Worm (Caenorhabditis elegans) whole organism, L4 larva: Measurements from ENCODE around the gene glb-23.

Experiments
- F37D6.2 ChIP-seq: sonication (generic microtip); optimal IDR thresholded peaks from 2 replicates; lab custom pipeline; 2016; ENCODE audit warnings: mild to moderate bottlenecking, missing genetic modification characterization, missing compliant biosample characterization
- T20F7.1 ChIP-seq: fragments of 200-800 bp; sonication (Bioruptor generic); optimal IDR thresholded peaks from 2 replicates; lab custom pipeline; 2018; ENCODE audit warnings: mild to moderate bottlenecking, missing genetic modification characterization, missing compliant biosample characterization
- ZK546.5 ChIP-seq, 2 experiments: sonication (generic microtip); optimal IDR thresholded peaks; 2 replicates each; lab custom pipeline; 2017; ENCODE audit warnings: missing biosample characterization in 2 of 2, missing genetic modification characterization in 2 of 2
- aha-1 ChIP-seq: fragments of 150-350 bp; peaks from one replicate; lab custom pipeline; 2014; ENCODE audit warnings: missing biosample characterization, missing genetic modification characterization
- ama-1 ChIP-seq: fragments of 150-350 bp; optimal IDR thresholded peaks from 2 replicates; lab custom pipeline; 2014; ENCODE audit warnings: inconsistent platforms, mixed read lengths
- ceh-28 ChIP-seq: fragments of 150-350 bp; optimal IDR thresholded peaks from 2 replicates; lab custom pipeline; 2014; ENCODE audit warnings: missing biosample characterization, missing genetic modification reagents, missing genetic modification characterization
- ceh-44 ChIP-seq: fragments of 200-800 bp; sonication (Bioruptor generic); IDR thresholded peaks from 2 replicates; pipeline ENCODE4 v1.3.6; 2022; ENCODE audit warnings: missing genetic modification reagents, missing genetic modification characterization, missing compliant biosample characterization
- ces-1 ChIP-seq: fragments of 150-350 bp; sonication (generic microtip); optimal IDR thresholded peaks from 4 replicates; lab custom pipeline; 2014; ENCODE audit warnings: missing biosample characterization, missing genetic modification reagents, missing genetic modification characterization
- cey-2 ChIP-seq: sonication (generic microtip); optimal IDR thresholded peaks from 3 replicates; lab custom pipeline; 2017; ENCODE audit warnings: missing genetic modification characterization, mild to moderate bottlenecking, missing compliant biosample characterization, antibody characterized with exemption, borderline replicate concordance; ENCODE audit not compliant: insufficient read depth
- ctbp-1 ChIP-seq: fragments of 200-800 bp; sonication (Bioruptor generic); IDR thresholded peaks from 2 replicates; pipeline ENCODE4 v1.3.6; 2022; ENCODE audit warnings: missing genetic modification reagents, missing genetic modification characterization, missing compliant biosample characterization
- daf-16 ChIP-seq, 3 experiments: sonication (generic microtip); optimal IDR thresholded peaks; 2 replicates each; lab custom pipeline; 2016 to 2017; ENCODE audit warnings: missing genetic modification characterization in 3 of 3, missing genetic modification reagents in 3 of 3, mild to moderate bottlenecking in 2 of 3, missing compliant biosample characterization in 2 of 3, missing biosample characterization in 1 of 3, moderate library complexity in 1 of 3
- daf-8 ChIP-seq: fragments of 200-800 bp; sonication (Bioruptor generic); IDR thresholded peaks from 2 replicates; pipeline ENCODE4 v1.3.6; 2022; ENCODE audit warnings: missing genetic modification characterization, missing compliant biosample characterization
- dmd-6 ChIP-seq: fragments of 200-800 bp; sonication (Bioruptor generic); IDR thresholded peaks from 2 replicates; pipeline ENCODE4 v1.3.6; 2022; ENCODE audit warnings: missing genetic modification reagents, missing genetic modification characterization, missing compliant biosample characterization
- dmd-9 ChIP-seq: fragments of 200-800 bp; sonication (Bioruptor generic); IDR thresholded peaks from 2 replicates; pipeline ENCODE4 v1.3.6; 2022; ENCODE audit warnings: missing genetic modification reagents, missing genetic modification characterization, missing compliant biosample characterization
- dpl-1 ChIP-seq: fragments of 150-350 bp; optimal IDR thresholded peaks from 2 replicates; lab custom pipeline; 2014; ENCODE audit warnings: missing biosample characterization, missing genetic modification reagents, missing genetic modification characterization
- dve-1 ChIP-seq: sonication (generic microtip); optimal IDR thresholded peaks from 2 replicates; lab custom pipeline; 2017; ENCODE audit warnings: antibody characterized with exemption, mild to moderate bottlenecking, missing genetic modification characterization, missing compliant biosample characterization; ENCODE audit not compliant: insufficient read depth
- fkh-10 ChIP-seq: fragments of 150-350 bp; optimal IDR thresholded peaks from 2 replicates; lab custom pipeline; 2014; ENCODE audit warnings: missing biosample characterization, missing genetic modification reagents, missing genetic modification characterization
- hlh-11 ChIP-seq: fragments of 200-800 bp; sonication (Bioruptor generic); optimal IDR thresholded peaks from 2 replicates; lab custom pipeline; 2018; ENCODE audit warnings: mild to moderate bottlenecking, missing genetic modification characterization, missing compliant biosample characterization
- hlh-30 ChIP-seq: sonication (generic microtip); optimal IDR thresholded peaks from 2 replicates; lab custom pipeline; 2017; ENCODE audit warnings: antibody characterized with exemption, mild to moderate bottlenecking, missing genetic modification characterization, missing compliant biosample characterization; ENCODE audit not compliant: insufficient read depth
- lin-38 ChIP-seq: fragments of 200-800 bp; sonication (Bioruptor generic); IDR thresholded peaks from 2 replicates; pipeline ENCODE4 v1.3.6; 2022; ENCODE audit warnings: missing genetic modification reagents, missing genetic modification characterization, missing compliant biosample characterization
- lsy-2 ChIP-seq, 2 experiments: fragments of 150-350 bp in 1 of 2; sonication (generic microtip) in 1 of 2; optimal IDR thresholded peaks; 2 replicates each; lab custom pipeline; 2014 to 2017; ENCODE audit warnings: missing biosample characterization in 2 of 2, missing genetic modification characterization in 2 of 2
- mdl-1 ChIP-seq, 2 experiments: fragments of 150-350 bp in 1 of 2; sonication (generic microtip) in 1 of 2; optimal IDR thresholded peaks; 2 replicates each; lab custom pipeline; 2014 to 2017; ENCODE audit warnings: missing biosample characterization in 2 of 2, missing genetic modification characterization in 2 of 2
- mep-1 ChIP-seq: fragments of 150-350 bp; sonication (generic microtip); optimal IDR thresholded peaks from 3 replicates; lab custom pipeline; 2014; ENCODE audit warnings: missing biosample characterization, missing genetic modification characterization
- mes-2 ChIP-seq: sonication (generic microtip); optimal IDR thresholded peaks from 2 replicates; lab custom pipeline; 2016; ENCODE audit warnings: missing genotype, mild to moderate bottlenecking, missing genetic modification characterization, missing compliant biosample characterization; ENCODE audit not compliant: poor library complexity, severe bottlenecking
- mxl-3 ChIP-seq: fragments of 200-800 bp; sonication (Bioruptor generic); optimal IDR thresholded peaks from 2 replicates; lab custom pipeline; 2018; ENCODE audit warnings: mild to moderate bottlenecking, missing genetic modification characterization, missing compliant biosample characterization
- nhr-10 ChIP-seq: fragments of 150-350 bp; optimal IDR thresholded peaks from 2 replicates; lab custom pipeline; 2014; ENCODE audit warnings: missing biosample characterization, missing genetic modification characterization
- nhr-25 ChIP-seq: sonication (generic microtip); optimal IDR thresholded peaks from 2 replicates; lab custom pipeline; 2017; ENCODE audit warnings: missing genetic modification characterization, mild to moderate bottlenecking, missing compliant biosample characterization, antibody characterized with exemption, moderate library complexity, borderline replicate concordance; ENCODE audit not compliant: insufficient read depth
- nhr-28 ChIP-seq: fragments of 150-350 bp; optimal IDR thresholded peaks from 2 replicates; lab custom pipeline; 2014; ENCODE audit warnings: missing biosample characterization, missing genetic modification characterization
- nhr-41 ChIP-seq: fragments of 200-800 bp; sonication (Bioruptor generic); IDR thresholded peaks from 2 replicates; pipeline ENCODE4 v1.3.6; 2022; ENCODE audit warnings: missing genetic modification reagents, missing genetic modification characterization, missing compliant biosample characterization
- nhr-48 ChIP-seq: sonication (generic microtip); optimal IDR thresholded peaks from 2 replicates; lab custom pipeline; 2016; ENCODE audit warnings: mild to moderate bottlenecking, missing genetic modification characterization, missing compliant biosample characterization
- nhr-77 ChIP-seq: fragments of 150-350 bp; optimal IDR thresholded peaks from 2 replicates; lab custom pipeline; 2014; ENCODE audit warnings: missing biosample characterization, missing genetic modification characterization
- php-3 ChIP-seq: fragments of 200-800 bp; sonication (Bioruptor generic); IDR thresholded peaks from 2 replicates; pipeline ENCODE4 v1.3.6; 2022; ENCODE audit warnings: missing genetic modification reagents, missing genetic modification characterization, missing compliant biosample characterization
- pqm-1 ChIP-seq: sonication (generic microtip); optimal IDR thresholded peaks from 2 replicates; lab custom pipeline; 2017; ENCODE audit warnings: missing biosample characterization, missing genetic modification characterization
- saeg-2 ChIP-seq: fragments of 200-800 bp; sonication (Bioruptor generic); IDR thresholded peaks from 2 replicates; pipeline ENCODE4 v1.3.6; 2022; ENCODE audit warnings: missing genetic modification reagents, missing genetic modification characterization, missing compliant biosample characterization
- set-16 ChIP-seq: fragments of 200-800 bp; sonication (Bioruptor generic); IDR thresholded peaks from 2 replicates; pipeline ENCODE4 v1.3.6; 2022; ENCODE audit warnings: missing genetic modification reagents, missing genetic modification characterization, missing compliant biosample characterization
- skn-1 ChIP-seq: fragments of 150-350 bp; optimal IDR thresholded peaks from 2 replicates; lab custom pipeline; 2014; ENCODE audit warnings: missing biosample characterization, missing genetic modification characterization
- tag-97 ChIP-seq: fragments of 200-800 bp; sonication (Bioruptor generic); IDR thresholded peaks from 2 replicates; pipeline ENCODE4 v1.3.6; 2022; ENCODE audit warnings: missing genetic modification characterization, missing compliant biosample characterization
- unc-62 ChIP-seq, 3 experiments: fragments of 150-350 bp in 1 of 3; sonication (generic microtip); optimal IDR thresholded peaks in 2 of 3; peaks in 1 of 3; 1 replicate in 1 of 3; 2 replicates in 2 of 3; lab custom pipeline; 2014 to 2017; ENCODE audit warnings: missing biosample characterization in 3 of 3, missing genetic modification characterization in 3 of 3, missing genetic modification reagents in 3 of 3, missing genotype in 1 of 3
- zfp-2 ChIP-seq: sonication (generic microtip); optimal IDR thresholded peaks from 2 replicates; lab custom pipeline; 2016; ENCODE audit warnings: mild to moderate bottlenecking, missing genetic modification characterization, missing compliant biosample characterization
- zip-2 ChIP-seq: fragments of 150-350 bp; optimal IDR thresholded peaks from 2 replicates; lab custom pipeline; 2014; ENCODE audit warnings: missing biosample characterization, missing genetic modification characterization

glb-23 gene

ce11 chrIV:7191745-7192144, 27.6 kb downstream of the glb-23 start, which contains the start of gene R13A1.5:
TSS of gene R13A1.5 (minus strand) at chrIV:7191845.
- TF ChIP-seq lin-38 (GFP tag; lab: Robert Waterston, UW) (no peak), dmd-9 (GFP tag; lab: Robert Waterston, UW) (no peak), daf-16 (GFP tag; optimal IDR thresholded peaks at IDR 0.05; lab: Kevin White, UChicago) (no peak), daf-16 (tag; optimal IDR thresholded peaks at IDR 0.05; lab: Kevin White, UChicago) (no peak), mes-2 (tag; lab: Kevin White, UChicago) (no peak)

- TF ChIP-seq lsy-2 (tag; optimal IDR thresholded peaks at IDR 0.05; lab: Kevin White, UChicago) (no peak), nhr-28 (peak; percentile 95), php-3 (GFP tag; lab: Robert Waterston, UW) (no peak), fkh-10 (no peak), mxl-3 (GFP tag; lab: Kevin White, UChicago) (no peak), daf-16 (GFP tag; optimal IDR thresholded peaks at IDR 0.05; lab: Kevin White, UChicago) (peak in 1 of 2 experiments; percentile 36), daf-16 (tag; optimal IDR thresholded peaks at IDR 0.05; lab: Kevin White, UChicago) (peak; percentile 91), ceh-44 (GFP tag; lab: Robert Waterston, UW) (no peak), ctbp-1 (GFP tag; lab: Robert Waterston, UW) (no peak), ama-1 (lab: Kevin White, UChicago) (no peak), saeg-2 (no peak), dve-1 (peak; percentile 89), zfp-2 (tag; lab: Kevin White, UChicago) (no peak), set-16 (GFP tag; lab: Robert Waterston, UW) (no peak), skn-1 (tag; lab: Kevin White, UChicago) (no peak), mdl-1 (tag; optimal IDR thresholded peaks at IDR 0.05; lab: Kevin White, UChicago) (peak in 1 of 2 experiments; percentile 20), T20F7.1 (GFP tag; lab: Kevin White, UChicago) (peak; percentile 63), F37D6.2 (no peak), dpl-1 (GFP tag; lab: Kevin White, UChicago) (no peak), ZK546.5 (tag; optimal IDR thresholded peaks at IDR 0.05; lab: Kevin White, UChicago) (no peak), cey-2 (tag; lab: Kevin White, UChicago) (no peak), nhr-25 (tag; lab: Kevin White, UChicago) (no peak), ces-1 (GFP tag; lab: Kevin White, UChicago) (no peak), nhr-10 (tag; lab: Kevin White, UChicago) (peak; percentile 10), dmd-6 (GFP tag; lab: Robert Waterston, UW) (peak; percentile 89), nhr-41 (GFP tag; lab: Robert Waterston, UW) (no peak), ceh-28 (tag; lab: Kevin White, UChicago) (no peak), nhr-48 (peak; percentile 72), aha-1 (peak; percentile 80), zip-2 (no peak), unc-62 (GFP tag; optimal IDR thresholded peaks at IDR 0.05 in 1 of 2; lab: Kevin White, UChicago) (peak in 1 of 2 experiments; percentile 28), unc-62 (tag; optimal IDR thresholded peaks at IDR 0.05; lab: Kevin White, UChicago) (no peak), nhr-77 (tag; lab: Kevin White, UChicago) (peak; percentile 91), tag-97 (GFP tag; lab: Robert Waterston, UW) (no peak), hlh-11 (tag; lab: Kevin White, UChicago) (peak; percentile 81), hlh-30 (tag; lab: Kevin White, UChicago) (peak; percentile 67), daf-8 (GFP tag; lab: Robert Waterston, UW) (no peak), mep-1 (tag; lab: Kevin White, UChicago) (no peak), pqm-1 (tag; lab: Kevin White, UChicago) (peak; percentile 93)
Observed at ce11 chrIV:7190409-7190808, 28.9 kb downstream of the glb-23 start.
